Worm (Caenorhabditis elegans): ENCODE results near the gene T09D3.9.

ce11 chrV:5319477-5319876 is 49.2 kb downstream of the T09D3.9 start, which contains the start of gene ceh-34:
- TF ChIP-seq ref-1 (GFP tag; conservative IDR thresholded peaks at IDR 0.05): no peak
- no peak for TF ChIP-seq ztf-29 (GFP tag; IDR thresholded peaks at IDR 0.05)
- TF ChIP-seq cog-1 (tag; optimal IDR thresholded peaks at IDR 0.05): no peak
- TF ChIP-seq tab-1 (GFP tag; IDR thresholded peaks at IDR 0.05): no peak
- TF ChIP-seq ztf-23 (GFP tag; IDR thresholded peaks at IDR 0.05): no peak
- TF ChIP-seq klf-2 (GFP tag; conservative IDR thresholded peaks at IDR 0.05): no peak

Data from whole organism, midembryonic.